Fruit fly (Drosophila melanogaster) whole organism, pupa: ENCODE data around the gene CG17121.

Source experiments
- CG10348 ChIP-seq: fragments of 200-800 bp; sonication (Bioruptor generic); IDR thresholded peaks from 2 replicates; pipeline ENCODE4 v1.3.6; 2022; ENCODE audit warnings: missing biosample characterization, missing genetic modification characterization
- CG12605 ChIP-seq: fragments of 200-800 bp; sonication (Bioruptor generic); IDR thresholded peaks from 2 replicates; pipeline ENCODE4 v1.3.6; 2022; ENCODE audit warnings: missing biosample characterization, missing genetic modification characterization
- CG13204 ChIP-seq: fragments of 200-800 bp; sonication (Bioruptor generic); optimal IDR thresholded peaks from 2 replicates; lab custom pipeline; 2018; ENCODE audit warnings: missing biosample characterization, mild to moderate bottlenecking, missing genetic modification characterization, moderate library complexity
- CG14655 ChIP-seq: fragments of 200-800 bp; sonication (Bioruptor generic); optimal IDR thresholded peaks from 3 replicates; lab custom pipeline; 2017; ENCODE audit warnings: mild to moderate bottlenecking, missing biosample characterization, missing genetic modification reagents, missing genetic modification characterization
- CG15710 ChIP-seq: fragments of 200-800 bp; sonication (Bioruptor generic); optimal IDR thresholded peaks from 2 replicates; lab custom pipeline; 2018; ENCODE audit warnings: missing biosample characterization, mild to moderate bottlenecking, missing genetic modification characterization, moderate library complexity
- CG17806 ChIP-seq: fragments of 200-800 bp; sonication (Bioruptor generic); optimal IDR thresholded peaks from 2 replicates; lab custom pipeline; 2018; ENCODE audit warnings: missing biosample characterization, mild to moderate bottlenecking, missing genetic modification characterization, moderate library complexity
- CG32121 ChIP-seq: fragments of 200-800 bp; sonication (Bioruptor generic); IDR thresholded peaks from 2 replicates; pipeline ENCODE4 v1.3.6; 2022; ENCODE audit warnings: missing biosample characterization, missing genetic modification characterization
- CG34367 ChIP-seq: fragments of 200-800 bp; sonication (Bioruptor generic); optimal IDR thresholded peaks from 2 replicates; lab custom pipeline; 2018; ENCODE audit warnings: missing biosample characterization, mild to moderate bottlenecking, missing genetic modification characterization
- CG4496 ChIP-seq: fragments of 200-800 bp; sonication (Bioruptor generic); IDR thresholded peaks from 3 replicates; pipeline ENCODE4 v1.3.6; 2022; ENCODE audit warnings: missing biosample characterization, missing genetic modification characterization
- CG8159 ChIP-seq: fragments of 200-800 bp; sonication (Bioruptor generic); optimal IDR thresholded peaks from 3 replicates; lab custom pipeline; 2018; ENCODE audit warnings: missing biosample characterization, mild to moderate bottlenecking, missing genetic modification characterization, moderate library complexity
- CG8301 ChIP-seq: fragments of 200-800 bp; sonication (Bioruptor generic); optimal IDR thresholded peaks from 2 replicates; lab custom pipeline; 2018; ENCODE audit warnings: missing biosample characterization, mild to moderate bottlenecking, missing genetic modification characterization
- CG9948 ChIP-seq: fragments of 200-800 bp; sonication (Bioruptor generic); optimal IDR thresholded peaks from 2 replicates; lab custom pipeline; 2018; ENCODE audit warnings: missing biosample characterization, mild to moderate bottlenecking, missing genetic modification characterization, moderate library complexity
- D1 ChIP-seq: fragments of 200-800 bp; sonication (Bioruptor generic); optimal IDR thresholded peaks from 2 replicates; lab custom pipeline; 2018; ENCODE audit warnings: missing biosample characterization, mild to moderate bottlenecking, missing genetic modification characterization, moderate library complexity
- EcR ChIP-seq: fragments of 200-800 bp; sonication (Bioruptor generic); optimal IDR thresholded peaks from 3 replicates; lab custom pipeline; 2019; ENCODE audit warnings: missing biosample characterization, missing genetic modification characterization, mild to moderate bottlenecking, moderate library complexity, missing genetic modification reagents
- Ets98B ChIP-seq: fragments of 200-800 bp; sonication (Bioruptor generic); IDR thresholded peaks from 2 replicates; pipeline ENCODE4 v1.3.6; 2022; ENCODE audit warnings: missing biosample characterization, missing genetic modification characterization
- Pif1A ChIP-seq: fragments of 200-800 bp; sonication (Bioruptor generic); optimal IDR thresholded peaks from 3 replicates; lab custom pipeline; 2016; ENCODE audit warnings: missing biosample characterization, missing genetic modification characterization
- Pif1B ChIP-seq: fragments of 200-800 bp; sonication (Bioruptor generic); optimal IDR thresholded peaks from 3 replicates; lab custom pipeline; 2016; ENCODE audit warnings: missing biosample characterization, missing genetic modification characterization
- Snoo ChIP-seq: fragments of 200-800 bp; sonication (Bioruptor generic); optimal IDR thresholded peaks from 3 replicates; lab custom pipeline; 2017; ENCODE audit warnings: missing biosample characterization, mild to moderate bottlenecking, missing genetic modification characterization, inconsistent platforms
- fd96Ca ChIP-seq: fragments of 200-800 bp; sonication (Bioruptor generic); IDR thresholded peaks from 3 replicates; pipeline ENCODE4 v1.3.6; 2022; ENCODE audit warnings: missing biosample characterization, missing genetic modification characterization
- gl ChIP-seq: fragments of 200-800 bp; sonication (Bioruptor generic); optimal IDR thresholded peaks from 2 replicates; lab custom pipeline; 2018; ENCODE audit warnings: missing biosample characterization, mild to moderate bottlenecking, missing genetic modification characterization
- rn ChIP-seq: fragments of 200-800 bp; sonication (Bioruptor generic); IDR thresholded peaks from 2 replicates; pipeline ENCODE4 v1.3.6; 2022; ENCODE audit warnings: missing biosample characterization, missing genetic modification characterization

CG17121 gene

DNA sequence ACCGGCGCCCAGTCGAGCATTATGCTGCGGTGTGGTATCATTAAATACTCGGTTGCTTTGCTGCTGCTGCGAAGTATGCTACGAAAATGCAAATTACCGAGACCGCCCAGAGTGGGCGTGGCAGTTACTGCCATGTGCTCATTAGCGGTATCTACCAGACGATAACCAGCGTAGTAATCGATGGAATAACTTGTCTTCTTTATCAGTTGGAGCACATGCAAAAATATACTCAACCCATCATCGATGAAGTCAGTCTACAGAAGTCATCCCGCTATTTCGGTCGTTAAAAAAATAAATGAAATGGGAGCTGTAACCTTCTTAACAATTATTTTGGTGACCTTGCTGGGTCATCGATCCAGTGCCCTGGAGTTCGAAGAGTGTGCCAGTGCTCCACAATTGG is 4.3 kb downstream of the CG17121 start, which contains the start of gene CG13837:
Gene CG13837, plus strand, starts transcription at position 301 of the 400 bp plus-strand sequence.
- no peak for TF ChIP-seq Pif1A (GFP tag; lab: Kevin White, UChicago)
- TF ChIP-seq D1: no peak
- no peak for TF ChIP-seq Ets98B (GFP tag; lab: Robert Waterston, UW)

DNA sequence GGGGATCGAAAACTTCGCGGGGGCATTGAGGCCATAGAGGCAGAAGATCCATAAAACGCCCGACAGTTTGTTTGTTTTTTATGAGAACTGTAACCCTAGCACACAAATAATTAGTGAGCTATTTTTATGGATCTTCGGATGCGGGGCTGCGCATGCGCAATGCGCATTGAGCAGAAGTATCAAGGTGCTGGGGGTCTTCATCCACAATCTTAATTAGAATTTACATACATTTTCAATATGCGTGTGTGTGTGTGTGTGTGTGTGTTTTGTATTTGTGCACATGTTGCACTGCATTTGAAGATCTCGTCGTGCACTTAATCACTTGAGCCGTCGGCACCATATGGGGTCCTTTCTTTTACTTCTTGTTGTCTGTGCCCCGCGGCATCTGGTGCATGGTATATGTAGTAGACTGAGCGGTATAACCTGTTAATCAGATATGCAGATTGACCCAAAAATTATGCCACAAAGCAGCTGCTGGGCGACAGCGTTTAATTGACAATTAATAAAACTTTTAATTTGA is 5.2 kb downstream of the CG17121 start:
- TF ChIP-seq Snoo (no peak), rn (GFP tag; lab: Robert Waterston, UW) (no peak), CG9948 (tag; lab: Kevin White, UChicago) (no peak), Ets98B (GFP tag; lab: Robert Waterston, UW) (no peak), Pif1A (GFP tag; lab: Kevin White, UChicago) (no peak), CG17806 (no peak), CG14655 (GFP tag; lab: Kevin White, UChicago) (no peak), CG12605 (GFP tag; lab: Robert Waterston, UW) (no peak), Pif1B (no peak)

DNA sequence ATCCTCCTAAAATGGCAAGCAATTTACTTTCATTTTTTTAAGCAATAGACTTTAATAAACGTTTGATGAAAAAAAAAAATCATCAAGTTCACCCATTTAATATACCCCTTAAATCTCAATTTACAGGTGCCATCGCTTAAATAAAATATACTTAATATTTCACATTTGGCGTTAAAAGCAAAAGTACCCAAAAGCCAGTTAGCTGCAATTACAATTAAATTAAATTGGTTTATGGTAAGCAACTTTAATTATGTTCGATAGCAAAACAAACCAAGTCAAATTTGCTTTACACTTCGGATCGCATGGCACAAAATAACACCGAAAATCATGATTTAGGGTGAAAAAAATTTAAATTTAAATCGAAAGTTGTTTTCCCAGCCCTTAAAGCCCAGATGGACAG is 6.1 kb downstream of the CG17121 start, which contains the start of gene CG13838:
Gene CG13838, plus strand, starts transcription at position 301 of the 400 bp plus-strand sequence.
- TF ChIP-seq CG10348 (GFP tag; lab: Robert Waterston, UW): no peak
- no peak for TF ChIP-seq D1
- no peak for TF ChIP-seq CG4496 (GFP tag; lab: Robert Waterston, UW)

DNA sequence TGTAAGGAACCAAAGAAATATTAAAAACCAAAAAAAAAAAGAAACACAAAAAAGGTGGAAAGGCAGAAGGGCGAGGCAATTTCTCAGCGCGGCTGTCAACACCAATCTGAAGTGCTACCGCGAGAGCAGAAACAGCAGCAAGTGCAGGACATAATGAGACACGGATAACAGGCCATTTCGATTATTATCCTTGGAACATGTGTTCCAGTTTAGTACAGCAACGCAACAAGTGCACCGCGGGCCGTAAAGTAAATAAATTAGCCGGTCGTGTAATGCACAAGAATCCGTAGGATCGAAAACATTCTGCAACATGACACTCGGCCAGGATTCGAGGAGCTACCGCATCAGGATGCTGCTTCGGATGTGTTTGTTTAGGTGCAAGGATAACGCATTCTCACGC is 10.0 kb downstream of the CG17121 start:
- TF ChIP-seq EcR (GFP tag; lab: Kevin White, UChicago) (no peak), Snoo (no peak), CG8159 (tag; lab: Kevin White, UChicago) (no peak), Pif1B (no peak), CG8301 (no peak), gl (tag; lab: Kevin White, UChicago) (no peak), CG14655 (GFP tag; lab: Kevin White, UChicago) (no peak), D1 (no peak), CG10348 (GFP tag; lab: Robert Waterston, UW) (no peak), CG32121 (no peak), CG12605 (GFP tag; lab: Robert Waterston, UW) (no peak)

DNA sequence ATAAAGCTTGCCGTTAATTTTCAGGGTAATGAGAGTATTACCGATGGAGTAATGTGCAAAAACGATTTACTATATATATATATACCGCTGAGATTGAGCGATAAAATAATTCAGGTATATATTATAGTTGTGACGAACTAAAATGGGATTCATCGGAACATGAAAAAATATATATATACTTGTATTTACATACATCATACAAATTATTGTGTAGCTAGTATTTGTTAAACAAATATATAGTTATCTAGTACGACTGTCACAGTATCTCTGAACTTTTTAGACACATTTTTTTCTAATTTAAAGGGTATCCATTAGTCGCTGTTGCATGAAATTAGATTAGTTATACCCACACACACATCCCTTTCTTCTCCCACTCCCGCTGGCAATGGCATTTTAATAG is 11.7 kb downstream of the CG17121 start:
- TF ChIP-seq CG14655 (GFP tag; lab: Kevin White, UChicago) (no peak), CG8301 (no peak)

DNA sequence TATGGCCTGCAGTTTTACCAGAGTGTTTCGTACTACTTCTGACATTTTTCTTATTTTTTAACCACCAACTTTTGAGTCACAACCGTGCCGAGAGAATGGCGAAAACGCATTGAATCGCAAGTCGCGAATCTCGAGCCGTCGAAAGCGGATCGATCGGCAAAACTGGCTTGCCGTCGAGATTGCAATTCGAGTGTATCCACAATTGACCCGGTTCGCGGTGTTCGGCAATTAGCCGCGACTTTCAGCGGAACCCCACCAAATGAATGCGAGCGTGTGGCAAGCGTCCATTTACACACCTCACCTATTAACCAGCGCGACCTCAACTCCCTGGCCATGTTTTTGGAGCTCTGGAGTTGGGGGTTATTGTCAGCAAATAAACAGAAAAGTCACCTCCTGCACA is 12.6 kb downstream of the CG17121 start, which contains the start of gene CG13833:
Gene CG13833, minus strand, starts transcription at position 101 of the 400 bp plus-strand sequence.
- TF ChIP-seq CG17806 (no peak), fd96Ca (GFP tag; lab: Robert Waterston, UW) (0 out of 3 replicates have a peak, but pooled peaks have one; percentile 44), CG4496 (GFP tag; lab: Robert Waterston, UW) (0 out of 3 replicates have a peak, but pooled peaks have one; percentile 34)

DNA sequence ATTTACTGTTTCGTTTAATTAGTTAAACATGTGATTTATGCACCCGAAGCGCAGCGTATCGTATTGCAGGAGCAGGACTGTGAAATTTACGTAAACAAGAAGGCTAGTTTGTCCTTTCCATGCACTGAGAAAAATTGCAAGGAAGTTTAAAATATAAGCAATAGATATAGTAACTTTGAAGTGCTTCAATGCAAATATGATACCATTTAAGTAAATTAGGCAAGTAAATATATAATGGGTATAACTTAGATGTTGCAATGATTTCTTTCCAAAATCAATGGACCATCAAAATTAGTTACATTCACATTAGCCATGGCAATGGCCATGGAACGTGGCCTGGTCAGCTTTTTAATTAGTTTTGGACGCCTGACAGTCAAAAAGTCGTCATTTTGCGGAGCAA is 17.1 kb downstream of the CG17121 start:
- TF ChIP-seq rn (GFP tag; lab: Robert Waterston, UW) (no peak), Pif1A (GFP tag; lab: Kevin White, UChicago) (no peak), CG8301 (no peak), fd96Ca (GFP tag; lab: Robert Waterston, UW) (no peak), Snoo (no peak), CG12605 (GFP tag; lab: Robert Waterston, UW) (no peak), gl (tag; lab: Kevin White, UChicago) (no peak), Ets98B (GFP tag; lab: Robert Waterston, UW) (no peak), EcR (GFP tag; lab: Kevin White, UChicago) (no peak), CG32121 (no peak), CG13204 (no peak), CG17806 (no peak), D1 (no peak), Pif1B (no peak), CG8159 (tag; lab: Kevin White, UChicago) (no peak), CG10348 (GFP tag; lab: Robert Waterston, UW) (no peak), CG9948 (tag; lab: Kevin White, UChicago) (no peak), CG34367 (tag; lab: Kevin White, UChicago) (no peak), CG4496 (GFP tag; lab: Robert Waterston, UW) (no peak)
- TF ChIP-seq, all 21 proteins: peak for 0

DNA sequence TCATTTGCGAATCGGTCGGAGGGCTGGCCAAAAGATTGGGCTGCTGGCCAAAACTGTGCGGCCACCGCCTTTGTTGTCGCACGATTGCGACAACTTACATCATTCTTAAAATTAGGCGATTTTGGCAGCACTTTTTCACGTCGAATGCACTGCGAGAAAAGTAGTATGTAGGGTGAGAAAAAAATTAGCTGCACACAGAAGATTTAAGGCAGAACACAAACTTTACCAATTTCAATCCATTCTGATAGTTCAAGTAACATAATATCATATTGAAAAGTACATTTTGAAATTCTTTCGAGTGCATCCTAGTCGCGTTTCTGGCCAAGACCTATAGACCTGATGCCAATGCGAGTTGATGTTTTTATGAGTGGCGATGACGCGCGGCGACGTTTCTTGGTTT is 19.5 kb downstream of the CG17121 start:
- TF ChIP-seq CG12605 (GFP tag; lab: Robert Waterston, UW): no peak
- peak; percentile 49 for TF ChIP-seq Ets98B (GFP tag; lab: Robert Waterston, UW)
- TF ChIP-seq CG17806: no peak
- no peak for TF ChIP-seq Pif1B
- TF ChIP-seq EcR (GFP tag; lab: Kevin White, UChicago): no peak
- TF ChIP-seq CG14655 (GFP tag; lab: Kevin White, UChicago): peak; percentile 34
- no peak for TF ChIP-seq Pif1A (GFP tag; lab: Kevin White, UChicago)
- no peak for TF ChIP-seq CG10348 (GFP tag; lab: Robert Waterston, UW)
- TF ChIP-seq rn (GFP tag; lab: Robert Waterston, UW): no peak
- no peak for TF ChIP-seq Snoo
- no peak for TF ChIP-seq CG13204
- no peak for TF ChIP-seq CG32121
- TF ChIP-seq CG8301: peak; percentile 25
- 0 out of 3 replicates have a peak, but pooled peaks have one; percentile 11 for TF ChIP-seq fd96Ca (GFP tag; lab: Robert Waterston, UW)
- TF ChIP-seq CG8159 (tag; lab: Kevin White, UChicago): no peak
- TF ChIP-seq CG4496 (GFP tag; lab: Robert Waterston, UW): peak; percentile 43; the same call in 1 of the 3 replicates
- TF ChIP-seq gl (tag; lab: Kevin White, UChicago): no peak
- TF ChIP-seq CG34367 (tag; lab: Kevin White, UChicago): no peak
- TF ChIP-seq CG15710: no peak
- TF ChIP-seq CG9948 (tag; lab: Kevin White, UChicago): no peak
- no peak for TF ChIP-seq D1
